Fruit fly (Drosophila melanogaster) whole organism, embryonic: Measurements from ENCODE around the gene CG31174.
A peak's percentile ranks its signal among the peaks of the same experiment; 100 is the strongest.

Source experiments
- Atf-2 ChIP-seq: fragments of 200-800 bp; sonication (Bioruptor generic); optimal IDR thresholded peaks from 2 replicates; lab custom pipeline; 2016; ENCODE audit warnings: missing biosample characterization, missing genetic modification characterization
- B-H2 ChIP-seq: fragments of 200-800 bp; sonication (Bioruptor generic); optimal IDR thresholded peaks from 2 replicates; lab custom pipeline; 2018; ENCODE audit warnings: missing biosample characterization, mild to moderate bottlenecking, missing genetic modification characterization
- CG10543 ChIP-seq: fragments of 200-800 bp; sonication (Bioruptor generic); optimal IDR thresholded peaks from 3 replicates; lab custom pipeline; 2017; ENCODE audit warnings: missing biosample characterization, mild to moderate bottlenecking, missing genetic modification characterization, moderate library complexity
- CG12769 ChIP-seq: fragments of 200-800 bp; sonication (Bioruptor generic); optimal IDR thresholded peaks from 2 replicates; lab custom pipeline; 2019; ENCODE audit warnings: missing biosample characterization, mild to moderate bottlenecking, missing genetic modification characterization, moderate library complexity
- CG12942 ChIP-seq: fragments of 200-800 bp; sonication (Bioruptor generic); optimal IDR thresholded peaks from 3 replicates; lab custom pipeline; 2016; ENCODE audit warnings: missing biosample characterization, missing genetic modification characterization
- CG13123 ChIP-seq: fragments of 200-800 bp; sonication (Bioruptor generic); optimal IDR thresholded peaks from 2 replicates; lab custom pipeline; 2016; ENCODE audit warnings: missing biosample characterization, missing genetic modification characterization
- CG14050 ChIP-seq: fragments of 200-800 bp; sonication (Bioruptor generic); IDR thresholded peaks from 3 replicates; pipeline ENCODE4 v1.3.6; 2022; ENCODE audit warnings: missing biosample characterization, missing genetic modification characterization
- CG14860 ChIP-seq: fragments of 200-800 bp; sonication (Bioruptor generic); IDR thresholded peaks from 3 replicates; pipeline ENCODE4 v1.3.6; 2022; ENCODE audit warnings: missing biosample characterization, missing genetic modification characterization; ENCODE audit not compliant: partially characterized antibody
- CG1602 ChIP-seq: fragments of 200-800 bp; sonication (Bioruptor generic); optimal IDR thresholded peaks from 3 replicates; lab custom pipeline; 2016; ENCODE audit warnings: missing biosample characterization, missing genetic modification characterization
- CG2678 ChIP-seq: fragments of 200-800 bp; sonication (Bioruptor generic); optimal IDR thresholded peaks from 3 replicates; lab custom pipeline; 2019; ENCODE audit warnings: missing biosample characterization, mild to moderate bottlenecking, missing genetic modification characterization, moderate library complexity
- CG34224 ChIP-seq: fragments of 200-800 bp; sonication (Bioruptor generic); IDR thresholded peaks from 3 replicates; pipeline ENCODE4 v1.3.6; 2022; ENCODE audit warnings: missing biosample characterization, missing genetic modification characterization; ENCODE audit not compliant: partially characterized antibody
- CG6791 ChIP-seq: fragments of 200-800 bp; sonication (Bioruptor generic); IDR thresholded peaks from 3 replicates; pipeline ENCODE4 v1.3.6; 2022; ENCODE audit warnings: missing biosample characterization, missing genetic modification characterization; ENCODE audit not compliant: partially characterized antibody
- CG6813 ChIP-seq: fragments of 200-800 bp; sonication (Bioruptor generic); optimal IDR thresholded peaks from 2 replicates; lab custom pipeline; 2017; ENCODE audit warnings: missing biosample characterization, missing genetic modification characterization, mild to moderate bottlenecking, moderate library complexity, missing genetic modification reagents
- CG8290 ChIP-seq, 3 experiments: fragments of 200-800 bp; sonication (Bioruptor generic); optimal IDR thresholded peaks; 2 replicates each; lab custom pipeline; 2016 to 2019; ENCODE audit warnings: missing biosample characterization in 3 of 3, missing genetic modification characterization in 3 of 3, mild to moderate bottlenecking in 2 of 3, moderate library complexity in 1 of 3
- CG9797 ChIP-seq: fragments of 200-800 bp; sonication (Bioruptor generic); optimal IDR thresholded peaks from 3 replicates; lab custom pipeline; 2018; ENCODE audit warnings: missing biosample characterization, mild to moderate bottlenecking, missing genetic modification characterization
- CG9876 ChIP-seq: fragments of 200-800 bp; sonication (Bioruptor generic); optimal IDR thresholded peaks from 2 replicates; lab custom pipeline; 2016; ENCODE audit warnings: missing biosample characterization, missing genetic modification characterization
- Elba2 ChIP-seq: fragments of 200-800 bp; sonication (Bioruptor generic); optimal IDR thresholded peaks from 3 replicates; lab custom pipeline; 2016; ENCODE audit warnings: missing biosample characterization, missing genetic modification characterization
- Ets97D ChIP-seq: fragments of 200-800 bp; sonication (Bioruptor generic); optimal IDR thresholded peaks from 3 replicates; lab custom pipeline; 2016; ENCODE audit warnings: missing biosample characterization, missing genetic modification characterization
- Fer1 ChIP-seq: fragments of 200-800 bp; sonication (Bioruptor generic); optimal IDR thresholded peaks from 2 replicates; lab custom pipeline; 2017; ENCODE audit warnings: missing biosample characterization, mild to moderate bottlenecking, missing genetic modification characterization
- H15 ChIP-seq: fragments of 200-800 bp; sonication (Bioruptor generic); IDR thresholded peaks from 3 replicates; pipeline ENCODE4 v1.3.6; 2022; ENCODE audit warnings: missing biosample characterization, missing genetic modification characterization
- HmgD ChIP-seq: fragments of 200-800 bp; sonication (Bioruptor generic); optimal IDR thresholded peaks from 3 replicates; lab custom pipeline; 2016; ENCODE audit warnings: missing biosample characterization, missing genetic modification characterization
- Hr3 ChIP-seq: fragments of 200-800 bp; sonication (Bioruptor generic); optimal IDR thresholded peaks from 3 replicates; lab custom pipeline; 2016; ENCODE audit warnings: missing biosample characterization, missing genetic modification characterization
- Max ChIP-seq: fragments of 200-800 bp; sonication (Bioruptor generic); optimal IDR thresholded peaks from 2 replicates; lab custom pipeline; 2016; ENCODE audit warnings: missing biosample characterization, mild to moderate bottlenecking, missing genetic modification characterization
- Myb ChIP-seq: fragments of 200-800 bp; sonication (Bioruptor generic); optimal IDR thresholded peaks from 2 replicates; lab custom pipeline; 2016; ENCODE audit warnings: missing biosample characterization, missing genetic modification characterization
- Sox102F ChIP-seq: fragments of 200-800 bp; sonication (Bioruptor generic); optimal IDR thresholded peaks from 2 replicates; lab custom pipeline; 2018; ENCODE audit warnings: missing biosample characterization, mild to moderate bottlenecking, missing genetic modification characterization, moderate library complexity
- Usf ChIP-seq: fragments of 200-800 bp; sonication (Bioruptor generic); optimal IDR thresholded peaks from 2 replicates; lab custom pipeline; 2017; ENCODE audit warnings: missing genotype, missing biosample characterization, missing genetic modification characterization
- ab ChIP-seq: fragments of 200-800 bp; sonication (Bioruptor generic); optimal IDR thresholded peaks from 2 replicates; lab custom pipeline; 2016; ENCODE audit warnings: missing biosample characterization, missing genetic modification characterization
- ara ChIP-seq: fragments of 200-800 bp; sonication (Bioruptor generic); IDR thresholded peaks from 2 replicates; pipeline ENCODE4 v1.3.6; 2022; ENCODE audit warnings: missing biosample characterization, missing genetic modification characterization
- cas ChIP-seq: fragments of 200-800 bp; sonication (Bioruptor generic); IDR thresholded peaks from 2 replicates; pipeline ENCODE4 v1.3.6; 2022; ENCODE audit warnings: missing biosample characterization, missing genetic modification characterization
- caup ChIP-seq: fragments of 200-800 bp; sonication (Bioruptor generic); optimal IDR thresholded peaks from 3 replicates; lab custom pipeline; 2017; ENCODE audit warnings: missing biosample characterization, mild to moderate bottlenecking, missing genetic modification characterization, moderate library complexity; ENCODE audit not compliant: severe bottlenecking
- ci ChIP-seq: fragments of 200-800 bp; sonication (Bioruptor generic); IDR thresholded peaks from 3 replicates; pipeline ENCODE4 v1.3.6; 2022; ENCODE audit warnings: missing biosample characterization, missing genetic modification characterization
- corto ChIP-seq: fragments of 200-800 bp; sonication (Bioruptor generic); optimal IDR thresholded peaks from 2 replicates; lab custom pipeline; 2016; ENCODE audit warnings: missing biosample characterization, mild to moderate bottlenecking, missing genetic modification characterization, moderate library complexity
- dimm ChIP-seq: fragments of 200-800 bp; sonication (Bioruptor generic); IDR thresholded peaks from 2 replicates; pipeline ENCODE4 v1.3.6; 2022; ENCODE audit warnings: missing biosample characterization, missing genetic modification characterization
- fd3F ChIP-seq: fragments of 200-800 bp; sonication (Bioruptor generic); optimal IDR thresholded peaks from 2 replicates; lab custom pipeline; 2018; ENCODE audit warnings: missing biosample characterization, mild to moderate bottlenecking, missing genetic modification characterization, moderate library complexity
- grau ChIP-seq: fragments of 200-800 bp; optimal IDR thresholded peaks from 3 replicates; lab custom pipeline; 2019; ENCODE audit warnings: missing biosample characterization, mild to moderate bottlenecking, missing genetic modification characterization, moderate library complexity
- hkb ChIP-seq, 2 experiments: fragments of 200-800 bp in 1 of 2; fragments of >200 bp in 1 of 2; sonication (Bioruptor generic) in 1 of 2; IDR thresholded peaks in 1 of 2; optimal IDR thresholded peaks in 1 of 2; 2 replicates each; pipeline versions ENCODE4 v1.3.6 to Lab custom; 2017 to 2022; ENCODE audit warnings: missing biosample characterization in 1 of 2, missing genetic modification characterization in 1 of 2
- hth ChIP-seq: fragments of >200 bp; optimal IDR thresholded peaks from 2 replicates; lab custom pipeline; 2017; ENCODE audit warnings: inconsistent platforms
- klu ChIP-seq: fragments of 200-800 bp; sonication (Bioruptor generic); IDR thresholded peaks from 2 replicates; pipeline ENCODE4 v1.3.6; 2022; ENCODE audit warnings: missing biosample characterization, missing genetic modification characterization
- lab ChIP-seq: fragments of 200-800 bp; sonication (Bioruptor generic); optimal IDR thresholded peaks from 3 replicates; lab custom pipeline; 2017; ENCODE audit warnings: missing biosample characterization, missing genetic modification characterization, mild to moderate bottlenecking, moderate library complexity, missing genetic modification reagents
- lbe ChIP-seq: fragments of 200-800 bp; sonication (Bioruptor generic); optimal IDR thresholded peaks from 2 replicates; lab custom pipeline; 2016; ENCODE audit warnings: missing biosample characterization, mild to moderate bottlenecking, missing genetic modification characterization
- nmo ChIP-seq: fragments of 200-800 bp; sonication (Bioruptor generic); optimal IDR thresholded peaks from 2 replicates; lab custom pipeline; 2018; ENCODE audit warnings: missing biosample characterization, mild to moderate bottlenecking, missing genetic modification characterization, moderate library complexity
- pb ChIP-seq: fragments of 200-800 bp; sonication (Bioruptor generic); optimal IDR thresholded peaks from 3 replicates; lab custom pipeline; 2016; ENCODE audit warnings: missing biosample characterization, missing genetic modification characterization
- prd ChIP-seq, 3 experiments: fragments of >200 bp in 2 of 3; fragments of 200-800 bp in 1 of 3; sonication (Bioruptor generic) in 1 of 3; optimal IDR thresholded peaks in 2 of 3; IDR thresholded peaks in 1 of 3; 2 replicates in 2 of 3; 3 replicates in 1 of 3; pipeline versions ENCODE4 v1.3.6 to Lab custom; 2017 to 2022; ENCODE audit warnings: missing biosample characterization in 1 of 3, missing genetic modification characterization in 1 of 3
- psq ChIP-seq: fragments of 200-800 bp; sonication (Bioruptor generic); optimal IDR thresholded peaks from 2 replicates; lab custom pipeline; 2017; ENCODE audit warnings: missing biosample characterization, missing genetic modification characterization
- ssp ChIP-seq: fragments of 200-800 bp; sonication (Bioruptor generic); IDR thresholded peaks from 2 replicates; pipeline ENCODE4 v1.3.6; 2022; ENCODE audit warnings: missing biosample characterization, missing genetic modification characterization
- toy ChIP-seq: fragments of 200-800 bp; sonication (Bioruptor generic); IDR thresholded peaks from 2 replicates; pipeline ENCODE4 v1.3.6; 2022; ENCODE audit warnings: missing biosample characterization, missing genetic modification characterization
- unpg ChIP-seq: fragments of 200-800 bp; sonication (Bioruptor generic); optimal IDR thresholded peaks from 3 replicates; lab custom pipeline; 2018; ENCODE audit warnings: missing biosample characterization, mild to moderate bottlenecking, missing genetic modification characterization, moderate library complexity
- vnd ChIP-seq: fragments of 200-800 bp; sonication (Bioruptor generic); IDR thresholded peaks from 3 replicates; pipeline ENCODE4 v1.3.6; 2022; ENCODE audit warnings: missing biosample characterization, missing genetic modification characterization; ENCODE audit not compliant: partially characterized antibody

Gene CG31174

DNA sequence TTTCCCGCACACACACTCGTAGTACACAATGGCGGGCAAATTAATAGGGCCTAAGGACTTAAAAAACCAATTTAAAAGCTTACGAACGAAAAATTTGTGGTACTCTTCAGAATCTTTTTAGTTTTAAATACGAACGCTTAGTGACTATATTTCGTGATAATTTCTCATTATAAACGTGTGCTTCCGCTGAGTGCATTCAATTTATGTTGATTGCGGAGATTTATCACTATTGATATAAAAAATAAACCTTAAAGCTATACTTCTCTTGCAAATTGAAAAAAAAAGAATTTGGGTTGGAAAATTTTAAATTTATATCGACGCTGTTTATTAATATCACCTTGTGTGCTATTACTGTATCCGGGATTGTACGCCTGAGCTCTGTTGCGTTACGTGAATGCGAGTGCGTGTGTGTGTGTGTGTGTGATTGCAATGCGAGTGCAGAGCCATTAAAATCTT, 20.3 kb downstream of the CG31174 start (continued):
- TF ChIP-seq fd3F (GFP tag; lab: Kevin White, UChicago) (no peak), Ets97D (GFP tag; lab: Kevin White, UChicago) (peak; percentile 37), CG14860 (GFP tag; lab: Robert Waterston, UW) (no peak), Fer1 (peak; percentile 57), CG6813 (GFP tag; lab: Kevin White, UChicago) (peak; percentile 66), CG14050 (GFP tag; lab: Robert Waterston, UW) (peak; percentile 21; the same call in 2 of the 3 replicates), CG13123 (GFP tag; lab: Kevin White, UChicago) (peak; percentile 28), CG10543 (GFP tag; lab: Kevin White, UChicago) (no peak), pb (peak; percentile 46), klu (GFP tag; lab: Robert Waterston, UW) (no peak), CG12942 (GFP tag; lab: Kevin White, UChicago) (peak; percentile 47), CG9797 (no peak), CG12769 (tag; lab: Kevin White, UChicago) (no peak), Sox102F (GFP tag; lab: Kevin White, UChicago) (peak; percentile 65), CG1602 (GFP tag; lab: Kevin White, UChicago) (peak; percentile 71), nmo (GFP tag; lab: Kevin White, UChicago) (peak; percentile 87), psq (no peak), corto (GFP tag; lab: Kevin White, UChicago) (peak; percentile 90), CG9876 (GFP tag; lab: Kevin White, UChicago) (peak; percentile 24), H15 (peak; percentile 38; the same call in 1 of the 3 replicates), prd (optimal IDR thresholded peaks at IDR 0.05; lab: Kevin White, UChicago) (no peak), prd (GFP tag; IDR thresholded peaks at IDR 0.05; lab: Robert Waterston, UW) (no peak; the same call in 1 of the 3 replicates), caup (peak; percentile 41), lab (GFP tag; lab: Kevin White, UChicago) (peak; percentile 72), vnd (GFP tag; lab: Robert Waterston, UW) (no peak), CG6791 (GFP tag; lab: Robert Waterston, UW) (no peak), CG2678 (peak; percentile 80), Atf-2 (GFP tag; lab: Kevin White, UChicago) (peak; percentile 51), Usf (GFP tag; lab: Kevin White, UChicago) (no peak), unpg (GFP tag; lab: Kevin White, UChicago) (peak; percentile 72), hkb (optimal IDR thresholded peaks at IDR 0.05; lab: Kevin White, UChicago) (no peak), hkb (GFP tag; IDR thresholded peaks at IDR 0.05; lab: Robert Waterston, UW) (no peak), CG8290 (GFP tag; optimal IDR thresholded peaks at IDR 0.05; lab: Kevin White, UChicago) (peak; percentile 9), CG8290 (tag; optimal IDR thresholded peaks at IDR 0.05; lab: Kevin White, UChicago) (peak in 1 of 2 experiments; percentile 20), cas (no peak), ara (GFP tag; lab: Robert Waterston, UW) (peak; percentile 60; the same call in 1 of the 2 replicates), toy (GFP tag; lab: Robert Waterston, UW) (no peak), HmgD (GFP tag; lab: Kevin White, UChicago) (no peak), ci (GFP tag; lab: Robert Waterston, UW) (0 out of 3 replicates have a peak, but pooled peaks have one; percentile 13), lbe (GFP tag; lab: Kevin White, UChicago) (peak; percentile 89), ab (peak; percentile 7), grau (tag; lab: Kevin White, UChicago) (peak; percentile 66), CG34224 (GFP tag; lab: Robert Waterston, UW) (no peak), Hr3 (GFP tag; lab: Kevin White, UChicago) (peak; percentile 56), ssp (GFP tag; lab: Robert Waterston, UW) (peak; percentile 27; the same call in 1 of the 2 replicates), hth (lab: Kevin White, UChicago) (no peak), B-H2 (no peak), Myb (peak; percentile 39), Max (GFP tag; lab: Kevin White, UChicago) (peak; percentile 57), dimm (GFP tag; lab: Robert Waterston, UW) (no peak), Elba2 (peak; percentile 45)
